Worm (Caenorhabditis elegans): ENCODE data around the gene clec-164.

ce11 chrIV:730937-731336 lies 14.5 kb downstream of the clec-164 start, which contains the start of gene srt-24:
- TF ChIP-seq ztf-11 (tag; optimal IDR thresholded peaks at IDR 0.05) = no peak
- no peak for TF ChIP-seq elt-3 (tag; optimal IDR thresholded peaks at IDR 0.05)
- no peak for TF ChIP-seq lsy-2 (tag; optimal IDR thresholded peaks at IDR 0.05)

Data from whole organism, mixed stage, embryonic.